Worm (Caenorhabditis elegans) whole organism, L4 larva: ENCODE data around the gene Y37B11A.3.
A peak's percentile ranks its signal among the peaks of the same experiment; 100 is the strongest.

Experiments
- F10B5.3 ChIP-seq: sonication (generic microtip); optimal IDR thresholded peaks from 2 replicates; lab custom pipeline; 2016; ENCODE audit warnings: mild to moderate bottlenecking, missing genetic modification characterization, missing compliant biosample characterization
- F26F4.8 ChIP-seq: fragments of 200-800 bp; sonication (Bioruptor generic); conservative IDR thresholded peaks from 2 replicates; pipeline ENCODE4 v1.3.6; 2022; ENCODE audit warnings: missing genetic modification characterization, missing compliant biosample characterization
- F37D6.2 ChIP-seq: sonication (generic microtip); optimal IDR thresholded peaks from 2 replicates; lab custom pipeline; 2016; ENCODE audit warnings: mild to moderate bottlenecking, missing genetic modification characterization, missing compliant biosample characterization
- F44E2.7 ChIP-seq: fragments of 200-800 bp; sonication (Bioruptor generic); IDR thresholded peaks from 2 replicates; pipeline ENCODE4 v2.1.2; 2022; ENCODE audit warnings: missing genetic modification characterization, missing compliant biosample characterization
- T20F7.1 ChIP-seq: fragments of 200-800 bp; sonication (Bioruptor generic); optimal IDR thresholded peaks from 2 replicates; lab custom pipeline; 2018; ENCODE audit warnings: mild to moderate bottlenecking, missing genetic modification characterization, missing compliant biosample characterization
- T26A8.4 ChIP-seq: fragments of 200-800 bp; sonication (Bioruptor generic); IDR thresholded peaks from 2 replicates; pipeline ENCODE4 v1.3.6; 2022; ENCODE audit warnings: missing genetic modification characterization, missing compliant biosample characterization
- Y105C5A.15 ChIP-seq: fragments of 200-800 bp; sonication (Bioruptor generic); IDR thresholded peaks from 2 replicates; pipeline ENCODE4 v1.3.6; 2022; ENCODE audit warnings: missing genetic modification characterization, missing compliant biosample characterization
- ZK546.5 ChIP-seq, 2 experiments: sonication (generic microtip); optimal IDR thresholded peaks; 2 replicates each; lab custom pipeline; 2017; ENCODE audit warnings: missing biosample characterization in 2 of 2, missing genetic modification characterization in 2 of 2
- aly-2 ChIP-seq: sonication (generic microtip); optimal IDR thresholded peaks from 2 replicates; lab custom pipeline; 2018; ENCODE audit warnings: missing biosample characterization, missing genetic modification characterization
- ama-1 ChIP-seq: fragments of 150-350 bp; optimal IDR thresholded peaks from 2 replicates; lab custom pipeline; 2014; ENCODE audit warnings: inconsistent platforms, mixed read lengths
- arid-1 ChIP-seq: fragments of 200-800 bp; sonication (Bioruptor generic); conservative IDR thresholded peaks from 2 replicates; pipeline ENCODE4 v1.3.6; 2022; ENCODE audit warnings: missing genetic modification reagents, missing genetic modification characterization, missing compliant biosample characterization
- ceh-20 ChIP-seq: fragments of 200-800 bp; sonication (Bioruptor generic); IDR thresholded peaks from 2 replicates; pipeline ENCODE4 v1.3.6; 2022; ENCODE audit warnings: missing genetic modification reagents, missing genetic modification characterization, missing compliant biosample characterization
- ceh-44 ChIP-seq: fragments of 200-800 bp; sonication (Bioruptor generic); IDR thresholded peaks from 2 replicates; pipeline ENCODE4 v1.3.6; 2022; ENCODE audit warnings: missing genetic modification reagents, missing genetic modification characterization, missing compliant biosample characterization
- ceh-62 ChIP-seq: sonication (generic microtip); optimal IDR thresholded peaks from 2 replicates; lab custom pipeline; 2017; ENCODE audit warnings: missing biosample characterization, missing genetic modification characterization
- ceh-82 ChIP-seq: sonication (generic microtip); optimal IDR thresholded peaks from 2 replicates; lab custom pipeline; 2017; ENCODE audit warnings: missing biosample characterization, missing genetic modification characterization
- cey-2 ChIP-seq: sonication (generic microtip); optimal IDR thresholded peaks from 3 replicates; lab custom pipeline; 2017; ENCODE audit warnings: missing genetic modification characterization, mild to moderate bottlenecking, missing compliant biosample characterization, antibody characterized with exemption, borderline replicate concordance; ENCODE audit not compliant: insufficient read depth
- ctbp-1 ChIP-seq: fragments of 200-800 bp; sonication (Bioruptor generic); IDR thresholded peaks from 2 replicates; pipeline ENCODE4 v1.3.6; 2022; ENCODE audit warnings: missing genetic modification reagents, missing genetic modification characterization, missing compliant biosample characterization
- daf-12 ChIP-seq: fragments of 150-350 bp; optimal IDR thresholded peaks from 2 replicates; lab custom pipeline; 2014; ENCODE audit warnings: missing biosample characterization, missing genetic modification reagents, missing genetic modification characterization
- daf-16 ChIP-seq, 3 experiments: sonication (generic microtip); optimal IDR thresholded peaks; 2 replicates each; lab custom pipeline; 2016 to 2017; ENCODE audit warnings: missing genetic modification characterization in 3 of 3, missing genetic modification reagents in 3 of 3, mild to moderate bottlenecking in 2 of 3, missing compliant biosample characterization in 2 of 3, missing biosample characterization in 1 of 3, moderate library complexity in 1 of 3
- dmd-6 ChIP-seq: fragments of 200-800 bp; sonication (Bioruptor generic); IDR thresholded peaks from 2 replicates; pipeline ENCODE4 v1.3.6; 2022; ENCODE audit warnings: missing genetic modification reagents, missing genetic modification characterization, missing compliant biosample characterization
- dmd-8 ChIP-seq: fragments of 200-800 bp; sonication (Bioruptor generic); IDR thresholded peaks from 2 replicates; pipeline ENCODE4 v1.3.6; 2022; ENCODE audit warnings: missing genetic modification characterization, missing compliant biosample characterization
- dpl-1 ChIP-seq: fragments of 150-350 bp; optimal IDR thresholded peaks from 2 replicates; lab custom pipeline; 2014; ENCODE audit warnings: missing biosample characterization, missing genetic modification reagents, missing genetic modification characterization
- duxl-1 ChIP-seq: sonication (generic microtip); optimal IDR thresholded peaks from 2 replicates; lab custom pipeline; 2016; ENCODE audit warnings: mild to moderate bottlenecking, missing genetic modification characterization, moderate library complexity, missing compliant biosample characterization; ENCODE audit not compliant: poor library complexity
- egl-27 ChIP-seq: sonication (generic microtip); optimal IDR thresholded peaks from 3 replicates; lab custom pipeline; 2017; ENCODE audit warnings: missing biosample characterization, missing genetic modification reagents, missing genetic modification characterization
- hmg-1.1 ChIP-seq: fragments of 200-800 bp; sonication (Bioruptor generic); IDR thresholded peaks from 2 replicates; pipeline ENCODE4 v1.3.6; 2022; ENCODE audit warnings: missing genetic modification reagents, missing genetic modification characterization, missing compliant biosample characterization
- jun-1 ChIP-seq: fragments of 150-350 bp; optimal IDR thresholded peaks from 2 replicates; lab custom pipeline; 2014; ENCODE audit warnings: missing biosample characterization, missing genetic modification reagents, missing genetic modification characterization
- lin-13 ChIP-seq: fragments of 150-350 bp; optimal IDR thresholded peaks from 2 replicates; lab custom pipeline; 2014; ENCODE audit warnings: missing biosample characterization, missing genetic modification reagents, missing genetic modification characterization
- lin-29 ChIP-seq: fragments of 200-800 bp; sonication (Bioruptor generic); IDR thresholded peaks from 2 replicates; pipeline ENCODE4 v1.3.6; 2022; ENCODE audit warnings: missing genetic modification reagents, missing genetic modification characterization, missing compliant biosample characterization
- lin-38 ChIP-seq: fragments of 200-800 bp; sonication (Bioruptor generic); IDR thresholded peaks from 2 replicates; pipeline ENCODE4 v1.3.6; 2022; ENCODE audit warnings: missing genetic modification reagents, missing genetic modification characterization, missing compliant biosample characterization
- lir-3 ChIP-seq: sonication (generic microtip); optimal IDR thresholded peaks from 2 replicates; lab custom pipeline; 2016; ENCODE audit warnings: mild to moderate bottlenecking, missing genetic modification characterization, missing compliant biosample characterization
- lsy-2 ChIP-seq, 2 experiments: fragments of 150-350 bp in 1 of 2; sonication (generic microtip) in 1 of 2; optimal IDR thresholded peaks; 2 replicates each; lab custom pipeline; 2014 to 2017; ENCODE audit warnings: missing biosample characterization in 2 of 2, missing genetic modification characterization in 2 of 2
- madf-5 ChIP-seq, 2 experiments: fragments of 200-800 bp; sonication (Bioruptor generic); IDR thresholded peaks; 2 replicates each; pipeline ENCODE4 v1.3.6; 2022; ENCODE audit warnings: missing compliant biosample characterization in 2 of 2, missing genetic modification characterization in 2 of 2
- mep-1 ChIP-seq: fragments of 150-350 bp; sonication (generic microtip); optimal IDR thresholded peaks from 3 replicates; lab custom pipeline; 2014; ENCODE audit warnings: missing biosample characterization, missing genetic modification characterization
- mes-2 ChIP-seq: sonication (generic microtip); optimal IDR thresholded peaks from 2 replicates; lab custom pipeline; 2016; ENCODE audit warnings: missing genotype, mild to moderate bottlenecking, missing genetic modification characterization, missing compliant biosample characterization; ENCODE audit not compliant: poor library complexity, severe bottlenecking
- mxl-2 ChIP-seq: fragments of 200-800 bp; sonication (Bioruptor generic); conservative IDR thresholded peaks from 2 replicates; pipeline ENCODE4 v1.3.6; 2022; ENCODE audit warnings: missing genetic modification reagents, missing genetic modification characterization, missing compliant biosample characterization
- mxl-3 ChIP-seq: fragments of 200-800 bp; sonication (Bioruptor generic); optimal IDR thresholded peaks from 2 replicates; lab custom pipeline; 2018; ENCODE audit warnings: mild to moderate bottlenecking, missing genetic modification characterization, missing compliant biosample characterization
- nhr-11 ChIP-seq: fragments of 150-350 bp; optimal IDR thresholded peaks from 2 replicates; lab custom pipeline; 2014; ENCODE audit warnings: missing biosample characterization, missing genetic modification characterization
- nhr-237 ChIP-seq: sonication (generic microtip); optimal IDR thresholded peaks from 2 replicates; lab custom pipeline; 2017; ENCODE audit warnings: missing biosample characterization, missing genetic modification characterization
- nhr-41 ChIP-seq: fragments of 200-800 bp; sonication (Bioruptor generic); IDR thresholded peaks from 2 replicates; pipeline ENCODE4 v1.3.6; 2022; ENCODE audit warnings: missing genetic modification reagents, missing genetic modification characterization, missing compliant biosample characterization
- nhr-42 ChIP-seq: fragments of 200-800 bp; sonication (Bioruptor generic); IDR thresholded peaks from 2 replicates; pipeline ENCODE4 v1.3.6; 2022; ENCODE audit warnings: missing genetic modification characterization, missing compliant biosample characterization
- nhr-48 ChIP-seq: sonication (generic microtip); optimal IDR thresholded peaks from 2 replicates; lab custom pipeline; 2016; ENCODE audit warnings: mild to moderate bottlenecking, missing genetic modification characterization, missing compliant biosample characterization
- nhr-6 ChIP-seq: fragments of 150-350 bp; optimal IDR thresholded peaks from 2 replicates; lab custom pipeline; 2014; ENCODE audit warnings: missing biosample characterization, missing genetic modification characterization
- nhr-77 ChIP-seq: fragments of 150-350 bp; optimal IDR thresholded peaks from 2 replicates; lab custom pipeline; 2014; ENCODE audit warnings: missing biosample characterization, missing genetic modification characterization
- pha-4 ChIP-seq, 2 experiments: fragments of 150-350 bp in 1 of 2; fragments of 200-800 bp in 1 of 2; sonication (Bioruptor generic) in 1 of 2; IDR thresholded peaks in 1 of 2; optimal IDR thresholded peaks in 1 of 2; 2 replicates each; pipeline versions ENCODE4 v1.3.6 to Lab custom; 2014 to 2022; ENCODE audit warnings: missing genetic modification characterization in 2 of 2, missing genetic modification reagents in 2 of 2, missing biosample characterization in 1 of 2, missing compliant biosample characterization in 1 of 2
- pqm-1 ChIP-seq: sonication (generic microtip); optimal IDR thresholded peaks from 2 replicates; lab custom pipeline; 2017; ENCODE audit warnings: missing biosample characterization, missing genetic modification characterization
- rbr-2 ChIP-seq: sonication (generic microtip); optimal IDR thresholded peaks from 2 replicates; lab custom pipeline; 2016; ENCODE audit warnings: missing genotype, missing genetic modification characterization, missing compliant biosample characterization
- unc-62 ChIP-seq, 3 experiments: fragments of 150-350 bp in 1 of 3; sonication (generic microtip); optimal IDR thresholded peaks in 2 of 3; peaks in 1 of 3; 1 replicate in 1 of 3; 2 replicates in 2 of 3; lab custom pipeline; 2014 to 2017; ENCODE audit warnings: missing biosample characterization in 3 of 3, missing genetic modification characterization in 3 of 3, missing genetic modification reagents in 3 of 3, missing genotype in 1 of 3
- zip-2 ChIP-seq: fragments of 150-350 bp; optimal IDR thresholded peaks from 2 replicates; lab custom pipeline; 2014; ENCODE audit warnings: missing biosample characterization, missing genetic modification characterization
- ztf-11 ChIP-seq: fragments of 150-350 bp; optimal IDR thresholded peaks from 2 replicates; lab custom pipeline; 2014; ENCODE audit warnings: missing biosample characterization, missing genetic modification characterization

Gene Y37B11A.3

DNA sequence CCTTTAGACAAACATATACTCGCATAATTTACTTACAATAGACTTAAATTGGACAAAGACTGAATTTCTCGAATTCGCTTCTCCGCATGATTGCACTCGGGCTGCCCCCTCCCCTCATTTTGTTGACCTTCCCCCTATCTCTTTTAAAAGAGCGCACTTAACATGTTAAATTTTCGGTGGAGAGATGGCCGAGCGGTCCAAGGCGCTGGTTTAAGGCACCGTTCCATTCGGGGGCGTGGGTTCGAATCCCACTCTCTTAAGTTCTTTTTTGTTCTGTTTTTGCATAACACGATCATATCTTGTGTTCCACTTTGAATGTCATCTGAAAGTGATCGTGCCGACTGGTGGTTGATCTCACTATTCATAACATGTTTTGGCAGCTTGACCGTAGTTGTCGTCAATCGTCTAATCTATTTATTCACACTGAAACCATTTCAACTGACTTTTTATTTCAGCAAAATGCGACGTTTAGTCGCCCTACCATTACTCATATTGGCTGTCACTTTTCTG lies 15.3 kb downstream of the Y37B11A.3 start, which contains the start of gene cutl-23 (continued):
- no peak for TF ChIP-seq F10B5.3 (tag; lab: Kevin White, UChicago)
- no peak for TF ChIP-seq nhr-42 (GFP tag; lab: Robert Waterston, UW)
- TF ChIP-seq mxl-2 (GFP tag; lab: Robert Waterston, UW) = no peak
- TF ChIP-seq ceh-62 (tag; lab: Kevin White, UChicago) = no peak
- no peak for TF ChIP-seq nhr-11 (tag; lab: Kevin White, UChicago)
- TF ChIP-seq F26F4.8 (GFP tag; lab: Robert Waterston, UW) = peak; percentile 80; the same call in 1 of the 2 replicates
- TF ChIP-seq F37D6.2 = no peak
- TF ChIP-seq Y105C5A.15 = 0 out of 2 replicates have a peak, but pooled peaks have one; percentile 54
- no peak for TF ChIP-seq nhr-48 (tag; lab: Kevin White, UChicago)
- peak; percentile 24; the same call in 1 of the 2 replicates for TF ChIP-seq dmd-6 (GFP tag; lab: Robert Waterston, UW)
- no peak for TF ChIP-seq dpl-1 (GFP tag; lab: Kevin White, UChicago)
- TF ChIP-seq ceh-44 (GFP tag; lab: Robert Waterston, UW) = peak; percentile 61; the same call in 1 of the 2 replicates
- TF ChIP-seq lin-38 (GFP tag; lab: Robert Waterston, UW) = no peak
- TF ChIP-seq pha-4 (GFP tag; IDR thresholded peaks at IDR 0.05; lab: Robert Waterston, UW) = peak; percentile 83; the same call in 1 of the 2 replicates
- no peak for TF ChIP-seq pha-4 (tag; optimal IDR thresholded peaks at IDR 0.05; lab: Kevin White, UChicago)
- peak; percentile 59; the same call in 1 of the 2 replicates for TF ChIP-seq F44E2.7 (GFP tag; lab: Robert Waterston, UW)
- TF ChIP-seq unc-62 (GFP tag; optimal IDR thresholded peaks at IDR 0.05 in 1 of 2; lab: Kevin White, UChicago) = no peak
- no peak for TF ChIP-seq unc-62 (tag; optimal IDR thresholded peaks at IDR 0.05; lab: Kevin White, UChicago)
- TF ChIP-seq daf-12 (tag; lab: Kevin White, UChicago) = no peak
- TF ChIP-seq daf-16 (GFP tag; optimal IDR thresholded peaks at IDR 0.05; lab: Kevin White, UChicago) = peak in 1 of 2 experiments; percentile 34
- no peak for TF ChIP-seq daf-16 (tag; optimal IDR thresholded peaks at IDR 0.05; lab: Kevin White, UChicago)
- no peak for TF ChIP-seq lin-13 (GFP tag; lab: Kevin White, UChicago)
- peak in 1 of 2 experiments; percentile 60; a peak in 1 of 4 replicates for TF ChIP-seq madf-5 (GFP tag; IDR thresholded peaks at IDR 0.05; lab: Robert Waterston, UW)
- TF ChIP-seq nhr-77 (tag; lab: Kevin White, UChicago) = no peak
- TF ChIP-seq pqm-1 = no peak
- no peak for TF ChIP-seq jun-1 (tag; lab: Kevin White, UChicago)
- peak; percentile 77 for TF ChIP-seq mes-2
- peak; percentile 60; the same call in 1 of the 2 replicates for TF ChIP-seq T26A8.4 (GFP tag; lab: Robert Waterston, UW)
- TF ChIP-seq ztf-11 (tag; lab: Kevin White, UChicago) = no peak
- TF ChIP-seq mep-1 (tag; lab: Kevin White, UChicago) = no peak
- TF ChIP-seq dmd-8 (GFP tag; lab: Robert Waterston, UW) = peak; percentile 81
- no peak for TF ChIP-seq lsy-2 (tag; optimal IDR thresholded peaks at IDR 0.05; lab: Kevin White, UChicago)
- TF ChIP-seq duxl-1 = no peak
- TF ChIP-seq aly-2 (tag; lab: Kevin White, UChicago) = no peak
- TF ChIP-seq rbr-2 (tag; lab: Kevin White, UChicago) = peak; percentile 50
- TF ChIP-seq ama-1 (lab: Kevin White, UChicago) = no peak
- no peak for TF ChIP-seq ZK546.5 (tag; optimal IDR thresholded peaks at IDR 0.05; lab: Kevin White, UChicago)
- TF ChIP-seq nhr-41 (GFP tag; lab: Robert Waterston, UW) = no peak
- peak; percentile 69 for TF ChIP-seq lir-3
- no peak for TF ChIP-seq zip-2 (tag; lab: Kevin White, UChicago)
- TF ChIP-seq mxl-3 (GFP tag; lab: Kevin White, UChicago) = peak; percentile 51
- no peak for TF ChIP-seq ceh-82 (tag; lab: Kevin White, UChicago)
- TF ChIP-seq cey-2 (tag; lab: Kevin White, UChicago) = no peak
- peak; percentile 72 for TF ChIP-seq ctbp-1
- no peak for TF ChIP-seq lin-29 (GFP tag; lab: Robert Waterston, UW)
- peak; percentile 49; the same call in 1 of the 2 replicates for TF ChIP-seq hmg-1.1 (GFP tag; lab: Robert Waterston, UW)
- 0 out of 2 replicates have a peak, but pooled peaks have one; percentile 30 for TF ChIP-seq ceh-20 (GFP tag; lab: Robert Waterston, UW)
- no peak for TF ChIP-seq nhr-237 (tag; lab: Kevin White, UChicago)
- TF ChIP-seq arid-1 (GFP tag; lab: Robert Waterston, UW) = peak; percentile 61; the same call in 1 of the 2 replicates
- no peak for TF ChIP-seq nhr-6
- TF ChIP-seq egl-27 (tag; lab: Kevin White, UChicago) = no peak
- no peak for TF ChIP-seq T20F7.1 (GFP tag; lab: Kevin White, UChicago)
